Worm (Caenorhabditis elegans): ENCODE measurements around the gene C44B7.11.

The C44B7.11 gene

ce11 chrII:6849308-6849707 is 48.0 kb downstream of the C44B7.11 start (continued):
- TF ChIP-seq hlh-17 (GFP tag; optimal IDR thresholded peaks at IDR 0.05; ENCODE audit: borderline replicate concordance) (no peak), egl-27 (tag; optimal IDR thresholded peaks at IDR 0.05) (peak; percentile 48 to 71), dpl-1 (GFP tag; optimal IDR thresholded peaks at IDR 0.05) (peak in 1 of 3 experiments; percentile 37), blmp-1 (tag; optimal IDR thresholded peaks at IDR 0.05) (peak; percentile 86), ceh-63 (GFP tag; optimal IDR thresholded peaks at IDR 0.05) (no peak), unc-86 (tag; optimal IDR thresholded peaks at IDR 0.05) (no peak), hpl-2 (GFP tag; optimal IDR thresholded peaks at IDR 0.05) (no peak), efl-1 (optimal IDR thresholded peaks at IDR 0.05) (no peak), efl-1 (GFP tag; optimal IDR thresholded peaks at IDR 0.05 in 1 of 2) (peak in 1 of 2 experiments; percentile 92), lir-3 (tag; optimal IDR thresholded peaks at IDR 0.05; ENCODE audit: poor library complexity) (peak; percentile 24), pax-3 (tag; optimal IDR thresholded peaks at IDR 0.05) (no peak), pqm-1 (tag; optimal IDR thresholded peaks at IDR 0.05) (no peak), zag-1 (tag; optimal IDR thresholded peaks at IDR 0.05) (no peak), irx-1 (tag; optimal IDR thresholded peaks at IDR 0.05) (no peak), nhr-90 (tag; optimal IDR thresholded peaks at IDR 0.05; ENCODE audit: poor library complexity) (peak; percentile 13), F16B12.6 (tag; optimal IDR thresholded peaks at IDR 0.05) (no peak), Y116A8C.19 (tag; optimal IDR thresholded peaks at IDR 0.05; ENCODE audit: borderline replicate concordance) (no peak), vab-15 (tag; optimal IDR thresholded peaks at IDR 0.05) (peak; percentile 82), sox-4 (tag; optimal IDR thresholded peaks at IDR 0.05) (no peak), ceh-82 (tag; optimal IDR thresholded peaks at IDR 0.05) (no peak), nhr-20 (tag; optimal IDR thresholded peaks at IDR 0.05) (peak; percentile 79), ama-1 (optimal IDR thresholded peaks at IDR 0.05) (no peak), ceh-8 (GFP tag; optimal IDR thresholded peaks at IDR 0.05) (no peak), dsc-1 (tag; optimal IDR thresholded peaks at IDR 0.05) (no peak), ceh-88 (GFP tag; IDR thresholded peaks at IDR 0.05) (no peak), ets-5 (GFP tag; IDR thresholded peaks at IDR 0.05) (no peak), nhr-28 (tag; optimal IDR thresholded peaks at IDR 0.05) (no peak), pag-3 (tag; optimal IDR thresholded peaks at IDR 0.05; ENCODE audit: borderline replicate concordance, insufficient read depth) (no peak), ztf-4 (tag; optimal IDR thresholded peaks at IDR 0.05) (peak; percentile 60), sptf-1 (tag; optimal IDR thresholded peaks at IDR 0.05) (no peak), lin-35 (GFP tag; optimal IDR thresholded peaks at IDR 0.05) (peak in 1 of 2 experiments; percentile 73), alr-1 (tag; optimal IDR thresholded peaks at IDR 0.05; ENCODE audit: borderline replicate concordance) (no peak), lsy-2 (tag; optimal IDR thresholded peaks at IDR 0.05) (peak in 1 of 2 experiments; percentile 31), fos-1 (tag; optimal IDR thresholded peaks at IDR 0.05) (no peak)

DNA sequence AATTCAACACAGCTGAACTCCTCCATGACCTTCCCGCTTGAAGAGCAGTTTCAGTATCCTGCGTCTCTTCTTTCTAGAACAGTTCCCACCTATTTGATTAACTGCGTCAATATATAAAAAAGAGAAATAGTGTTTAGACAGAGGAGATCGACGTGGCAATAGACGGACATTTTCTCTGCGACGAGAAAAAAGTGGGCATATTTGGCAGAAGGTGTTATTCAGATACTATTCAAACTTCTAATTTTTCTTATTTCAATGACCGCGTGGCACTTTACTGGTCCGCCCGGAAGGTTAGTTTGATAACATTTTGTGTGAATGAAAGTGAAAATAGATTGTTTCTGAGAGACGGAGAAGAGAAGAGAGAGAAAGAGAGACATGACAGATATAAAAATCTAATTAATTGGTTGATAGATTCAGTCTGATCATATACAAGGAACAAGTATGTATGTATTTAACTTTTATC is 49.4 kb downstream of the C44B7.11 start, which contains the start of gene tbc-6:
tbc-6 (plus strand) TSS at position 208 of the 463 bp plus-strand sequence.
- TF ChIP-seq dsc-1 (tag; optimal IDR thresholded peaks at IDR 0.05): peak; percentile 14
- TF ChIP-seq rnt-1 (tag; optimal IDR thresholded peaks at IDR 0.05): peak; percentile 36
- peak; percentile 67 for TF ChIP-seq nhr-19 (GFP tag; conservative IDR thresholded peaks at IDR 0.05)
- no peak for TF ChIP-seq ces-1 (GFP tag; optimal IDR thresholded peaks at IDR 0.05)
- peak; percentile 97 for TF ChIP-seq nhr-85 (tag)
- TF ChIP-seq aly-2 (tag; optimal IDR thresholded peaks at IDR 0.05): peak; percentile 58
- TF ChIP-seq lin-13 (GFP tag; optimal IDR thresholded peaks at IDR 0.05): peak; percentile 36
- TF ChIP-seq tbx-2 (tag; optimal IDR thresholded peaks at IDR 0.05): peak; percentile 71
- TF ChIP-seq elt-3 (tag; optimal IDR thresholded peaks at IDR 0.05): peak in 3 of 6 experiments; percentile 87 to 95 (median 89)
- TF ChIP-seq dpl-1 (GFP tag; optimal IDR thresholded peaks at IDR 0.05): peak in 1 of 3 experiments; percentile 21
- no peak for TF ChIP-seq unc-30 (tag; optimal IDR thresholded peaks at IDR 0.05)
- TF ChIP-seq hlh-17 (GFP tag; optimal IDR thresholded peaks at IDR 0.05; ENCODE audit: borderline replicate concordance): no peak
- peak; percentile 61 for TF ChIP-seq snu-23 (GFP tag; optimal IDR thresholded peaks at IDR 0.05)
- TF ChIP-seq lin-14 (GFP tag; optimal IDR thresholded peaks at IDR 0.05): peak; percentile 89
- TF ChIP-seq mdl-1 (tag; optimal IDR thresholded peaks at IDR 0.05): peak in 1 of 2 experiments; percentile 23
- peak; percentile 51 for TF ChIP-seq nhr-47 (tag; optimal IDR thresholded peaks at IDR 0.05)
- peak; percentile 36 for TF ChIP-seq unc-130 (tag; optimal IDR thresholded peaks at IDR 0.05)
- TF ChIP-seq zip-4 (GFP tag; optimal IDR thresholded peaks at IDR 0.05): no peak
- TF ChIP-seq vab-15 (tag; optimal IDR thresholded peaks at IDR 0.05): peak; percentile 80
- TF ChIP-seq C16A3.4 (tag; optimal IDR thresholded peaks at IDR 0.05): peak; percentile 25
- TF ChIP-seq elt-2 (tag; optimal IDR thresholded peaks at IDR 0.05): peak; percentile 17
- peak; percentile 87 for TF ChIP-seq nhr-20 (tag; optimal IDR thresholded peaks at IDR 0.05)
- peak; percentile 50 for TF ChIP-seq irx-1 (tag; optimal IDR thresholded peaks at IDR 0.05)
- no peak for TF ChIP-seq hpl-2 (GFP tag; optimal IDR thresholded peaks at IDR 0.05)
- TF ChIP-seq lsy-2 (tag; optimal IDR thresholded peaks at IDR 0.05): peak; percentile 15 to 64
- TF ChIP-seq nhr-90 (tag; optimal IDR thresholded peaks at IDR 0.05; ENCODE audit: poor library complexity): peak; percentile 57
- TF ChIP-seq lin-35 (GFP tag; optimal IDR thresholded peaks at IDR 0.05): peak in 1 of 2 experiments; percentile 22
